Fruit fly (Drosophila melanogaster): ENCODE results near the gene CG33257.

DNA sequence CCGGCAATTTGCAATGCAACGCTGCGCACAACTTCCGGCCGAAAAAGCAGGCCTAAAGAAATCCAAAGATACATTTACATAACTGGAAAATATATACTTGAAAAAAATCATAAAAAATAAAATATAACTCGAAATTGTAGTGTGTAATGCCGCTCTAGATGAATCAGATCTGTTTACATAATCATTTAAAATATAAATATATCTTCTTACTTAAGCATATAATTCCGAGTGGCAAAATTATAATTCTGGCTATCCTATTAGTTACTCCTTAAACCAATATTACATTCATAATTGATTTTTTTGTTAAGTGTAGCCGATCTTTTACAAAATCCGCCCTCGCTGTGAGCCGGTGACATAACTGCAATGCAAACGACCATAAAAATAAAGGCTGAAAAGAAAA lies 6.7 kb upstream of the CG33257 start:
- no peak for TF ChIP-seq CG8478 (optimal IDR thresholded peaks at IDR 0.05)
- TF ChIP-seq CTCF (optimal IDR thresholded peaks at IDR 0.05), result no peak

Measured in S2 (cell line).